Worm (Caenorhabditis elegans) whole organism, young adult: ENCODE measurements around the gene madd-2.

Experiments
- D2030.7 ChIP-seq: fragments of 200-800 bp; sonication (Bioruptor generic); IDR thresholded peaks from 2 replicates; pipeline ENCODE4 v1.3.6; 2022; ENCODE audit warnings: missing genetic modification reagents, missing genetic modification characterization, missing compliant biosample characterization
- F22D6.2 ChIP-seq: sonication (generic microtip); optimal IDR thresholded peaks from 2 replicates; lab custom pipeline; 2016; ENCODE audit warnings: mild to moderate bottlenecking, missing genetic modification characterization, missing compliant biosample characterization
- F23B12.7 ChIP-seq: sonication (generic microtip); optimal IDR thresholded peaks from 2 replicates; lab custom pipeline; 2017; ENCODE audit warnings: missing genetic modification characterization, mild to moderate bottlenecking, missing compliant biosample characterization, antibody characterized with exemption, moderate library complexity; ENCODE audit not compliant: insufficient read depth
- F57C9.4 ChIP-seq: sonication (generic microtip); optimal IDR thresholded peaks from 2 replicates; lab custom pipeline; 2017; ENCODE audit warnings: mild to moderate bottlenecking, missing genetic modification characterization, missing compliant biosample characterization
- K12H6.12 ChIP-seq: fragments of 200-800 bp; sonication (Bioruptor generic); optimal IDR thresholded peaks from 2 replicates; lab custom pipeline; 2018; ENCODE audit warnings: mild to moderate bottlenecking, missing genetic modification characterization, missing compliant biosample characterization
- Y56A3A.18 ChIP-seq: fragments of 200-800 bp; sonication (Bioruptor generic); IDR thresholded peaks from 2 replicates; pipeline ENCODE4 v1.3.6; 2022; ENCODE audit warnings: missing genetic modification reagents, missing genetic modification characterization, missing compliant biosample characterization
- Y67H2A.10 ChIP-seq: fragments of 200-800 bp; sonication (Bioruptor generic); conservative IDR thresholded peaks from 2 replicates; pipeline ENCODE4 v1.3.6; 2022; ENCODE audit warnings: missing genetic modification reagents, missing genetic modification characterization, missing compliant biosample characterization
- Y79H2A.3 ChIP-seq: fragments of 200-800 bp; sonication (Bioruptor generic); conservative IDR thresholded peaks from 2 replicates; pipeline ENCODE4 v1.3.6; 2022; ENCODE audit warnings: missing genetic modification reagents, missing genetic modification characterization, missing compliant biosample characterization
- akir-1 ChIP-seq: fragments of 200-800 bp; sonication (Bioruptor generic); optimal IDR thresholded peaks from 2 replicates; lab custom pipeline; 2018; ENCODE audit warnings: mild to moderate bottlenecking, missing genetic modification characterization, moderate library complexity, missing compliant biosample characterization
- ama-1 ChIP-seq, 3 experiments: fragments of 150-350 bp in 1 of 3; sonication (generic microtip) in 2 of 3; optimal IDR thresholded peaks; 2 replicates each; lab custom pipeline; 2014 to 2018; ENCODE audit warnings: missing biosample characterization in 2 of 3, missing genetic modification characterization in 2 of 3, missing genetic modification reagents in 2 of 3
- aptf-3 ChIP-seq: fragments of 200-800 bp; sonication (Bioruptor generic); IDR thresholded peaks from 2 replicates; pipeline ENCODE4 v1.3.6; 2022; ENCODE audit warnings: missing genetic modification characterization, missing compliant biosample characterization
- cebp-1 ChIP-seq, 2 experiments: fragments of 200-800 bp in 1 of 2; sonication (Bioruptor generic) in 1 of 2; sonication (generic microtip) in 1 of 2; IDR thresholded peaks in 1 of 2; optimal IDR thresholded peaks in 1 of 2; 2 replicates each; pipeline versions ENCODE4 v1.3.6 to Lab custom; 2017 to 2022; ENCODE audit warnings: missing compliant biosample characterization in 2 of 2, missing genetic modification characterization in 2 of 2, mild to moderate bottlenecking in 1 of 2, missing genetic modification reagents in 1 of 2, moderate library complexity in 1 of 2
- ceh-91 ChIP-seq: fragments of 200-800 bp; sonication (Bioruptor generic); IDR thresholded peaks from 2 replicates; pipeline ENCODE4 v1.3.6; 2022; ENCODE audit warnings: missing genetic modification reagents, missing genetic modification characterization, missing compliant biosample characterization
- die-1 ChIP-seq: sonication (generic microtip); optimal IDR thresholded peaks from 2 replicates; lab custom pipeline; 2016; ENCODE audit warnings: missing genotype, mild to moderate bottlenecking, missing genetic modification characterization, missing compliant biosample characterization
- dox-1 ChIP-seq: fragments of 200-800 bp; sonication (Bioruptor generic); IDR thresholded peaks from 2 replicates; pipeline ENCODE4 v1.3.6; 2022; ENCODE audit warnings: missing genetic modification reagents, missing genetic modification characterization, missing compliant biosample characterization
- dpl-1 ChIP-seq: fragments of 150-350 bp; optimal IDR thresholded peaks from 2 replicates; lab custom pipeline; 2014; ENCODE audit warnings: missing biosample characterization, missing genetic modification reagents, missing genetic modification characterization
- hlh-26 ChIP-seq: fragments of 200-800 bp; sonication (Bioruptor generic); conservative IDR thresholded peaks from 2 replicates; pipeline ENCODE4 v1.3.6; 2022; ENCODE audit warnings: missing genetic modification reagents, missing genetic modification characterization, missing compliant biosample characterization
- hmg-1.2 ChIP-seq: fragments of 200-800 bp; sonication (Bioruptor generic); IDR thresholded peaks from 2 replicates; pipeline ENCODE4 v1.3.6; 2022; ENCODE audit warnings: missing genetic modification reagents, missing genetic modification characterization, missing compliant biosample characterization
- hrde-1 ChIP-seq: sonication (generic microtip); optimal IDR thresholded peaks from 2 replicates; lab custom pipeline; 2016; ENCODE audit warnings: missing genetic modification characterization, mild to moderate bottlenecking, missing compliant biosample characterization, moderate library complexity, missing genotype, missing genetic modification reagents, borderline replicate concordance
- let-607 ChIP-seq, 2 experiments: fragments of 200-800 bp in 1 of 2; sonication (Bioruptor generic) in 1 of 2; sonication (generic microtip) in 1 of 2; optimal IDR thresholded peaks; 2 replicates each; lab custom pipeline; 2016 to 2018; ENCODE audit warnings: mild to moderate bottlenecking in 2 of 2, missing compliant biosample characterization in 2 of 2, missing genetic modification characterization in 2 of 2, moderate library complexity in 2 of 2, missing genotype in 1 of 2
- lin-26 ChIP-seq: fragments of 200-800 bp; sonication (Bioruptor generic); IDR thresholded peaks from 2 replicates; pipeline ENCODE4 v1.3.6; 2022; ENCODE audit warnings: missing genetic modification reagents, missing genetic modification characterization, missing compliant biosample characterization
- lin-35 ChIP-seq, 3 experiments: fragments of 150-350 bp in 2 of 3; sonication (generic microtip) in 1 of 3; optimal IDR thresholded peaks; 2 replicates each; lab custom pipeline; 2014 to 2018; ENCODE audit warnings: missing biosample characterization in 3 of 3, missing genetic modification characterization in 3 of 3, missing genetic modification reagents in 3 of 3
- lsl-1 ChIP-seq: fragments of 200-800 bp; sonication (Bioruptor generic); optimal IDR thresholded peaks from 2 replicates; lab custom pipeline; 2018; ENCODE audit warnings: mild to moderate bottlenecking, missing genetic modification characterization, moderate library complexity, missing compliant biosample characterization
- madf-10 ChIP-seq: sonication (generic microtip); optimal IDR thresholded peaks from 2 replicates; lab custom pipeline; 2016; ENCODE audit warnings: mild to moderate bottlenecking, missing genetic modification characterization, missing compliant biosample characterization
- madf-3 ChIP-seq: fragments of 200-800 bp; sonication (Bioruptor generic); IDR thresholded peaks from 2 replicates; pipeline ENCODE4 v1.3.6; 2022; ENCODE audit warnings: missing genetic modification reagents, missing genetic modification characterization, missing compliant biosample characterization
- mcd-1 ChIP-seq: fragments of 200-800 bp; sonication (Bioruptor generic); IDR thresholded peaks from 2 replicates; pipeline ENCODE4 v1.3.6; 2022; ENCODE audit warnings: missing genetic modification reagents, missing genetic modification characterization, missing compliant biosample characterization
- mel-28 ChIP-seq: sonication (generic microtip); optimal IDR thresholded peaks from 2 replicates; lab custom pipeline; 2016; ENCODE audit warnings: borderline replicate concordance, mild to moderate bottlenecking, missing genetic modification characterization, missing compliant biosample characterization
- mes-4 ChIP-seq: sonication (generic microtip); optimal IDR thresholded peaks from 2 replicates; lab custom pipeline; 2016; ENCODE audit warnings: missing genotype, missing genetic modification characterization, missing compliant biosample characterization
- nhr-80 ChIP-seq: sonication (generic microtip); optimal IDR thresholded peaks from 2 replicates; lab custom pipeline; 2016; ENCODE audit warnings: missing genetic modification characterization, missing compliant biosample characterization
- pbrm-1 ChIP-seq: fragments of 200-800 bp; sonication (Bioruptor generic); IDR thresholded peaks from 2 replicates; pipeline ENCODE4 v1.3.6; 2022; ENCODE audit warnings: missing genetic modification reagents, missing genetic modification characterization, missing compliant biosample characterization
- pha-4 ChIP-seq: fragments of 150-350 bp; sonication (generic microtip); optimal IDR thresholded peaks from 2 replicates; lab custom pipeline; 2014; ENCODE audit warnings: missing biosample characterization, missing genetic modification reagents, missing genetic modification characterization
- rec-8 ChIP-seq, 2 experiments: sonication (generic microtip); optimal IDR thresholded peaks; 2 replicates each; lab custom pipeline; 2016; ENCODE audit warnings: mild to moderate bottlenecking in 2 of 2, missing genetic modification characterization in 2 of 2, missing genetic modification reagents in 2 of 2, missing genotype in 2 of 2, missing biosample characterization in 1 of 2, missing compliant biosample characterization in 1 of 2, moderate library complexity in 1 of 2
- rpc-1 ChIP-seq, 2 experiments: fragments of 150-350 bp in 1 of 2; sonication (generic microtip) in 1 of 2; optimal IDR thresholded peaks; 2 replicates each; lab custom pipeline; 2014 to 2018; ENCODE audit warnings: missing biosample characterization in 1 of 2, missing genetic modification characterization in 1 of 2, missing genetic modification reagents in 1 of 2, missing genotype in 1 of 2
- snpc-1.3 ChIP-seq: sonication (generic microtip); optimal IDR thresholded peaks from 2 replicates; lab custom pipeline; 2017; ENCODE audit warnings: missing genetic modification characterization, mild to moderate bottlenecking, missing compliant biosample characterization, antibody characterized with exemption, moderate library complexity, missing genotype, missing genetic modification reagents; ENCODE audit not compliant: insufficient read depth
- tbp1 ChIP-seq: fragments of 200-800 bp; sonication (Bioruptor generic); optimal IDR thresholded peaks from 2 replicates; lab custom pipeline; 2018; ENCODE audit warnings: mild to moderate bottlenecking, missing genetic modification characterization, missing compliant biosample characterization
- tlf-1 ChIP-seq: fragments of 200-800 bp; sonication (Bioruptor generic); optimal IDR thresholded peaks from 2 replicates; lab custom pipeline; 2018; ENCODE audit warnings: mild to moderate bottlenecking, missing genetic modification characterization, missing compliant biosample characterization
- unc-62 ChIP-seq: fragments of 150-350 bp; optimal IDR thresholded peaks from 2 replicates; lab custom pipeline; 2014; ENCODE audit warnings: missing biosample characterization, missing genetic modification reagents, missing genetic modification characterization
- zfh-2 ChIP-seq: fragments of 200-800 bp; sonication (Bioruptor generic); conservative IDR thresholded peaks from 2 replicates; pipeline ENCODE4 v1.3.6; 2022; ENCODE audit warnings: missing genetic modification reagents, missing genetic modification characterization, missing compliant biosample characterization
- ztf-18 ChIP-seq: sonication (generic microtip); optimal IDR thresholded peaks from 2 replicates; lab custom pipeline; 2016; ENCODE audit warnings: missing genotype, mild to moderate bottlenecking, missing genetic modification characterization, missing compliant biosample characterization
- ztf-26 ChIP-seq: sonication (generic microtip); optimal IDR thresholded peaks from 2 replicates; lab custom pipeline; 2017; ENCODE audit warnings: missing genetic modification characterization, missing compliant biosample characterization
- ztf-3 ChIP-seq: fragments of 200-800 bp; sonication (Bioruptor generic); optimal IDR thresholded peaks from 2 replicates; lab custom pipeline; 2018; ENCODE audit warnings: mild to moderate bottlenecking, missing genetic modification characterization, missing compliant biosample characterization

madd-2 gene

DNA sequence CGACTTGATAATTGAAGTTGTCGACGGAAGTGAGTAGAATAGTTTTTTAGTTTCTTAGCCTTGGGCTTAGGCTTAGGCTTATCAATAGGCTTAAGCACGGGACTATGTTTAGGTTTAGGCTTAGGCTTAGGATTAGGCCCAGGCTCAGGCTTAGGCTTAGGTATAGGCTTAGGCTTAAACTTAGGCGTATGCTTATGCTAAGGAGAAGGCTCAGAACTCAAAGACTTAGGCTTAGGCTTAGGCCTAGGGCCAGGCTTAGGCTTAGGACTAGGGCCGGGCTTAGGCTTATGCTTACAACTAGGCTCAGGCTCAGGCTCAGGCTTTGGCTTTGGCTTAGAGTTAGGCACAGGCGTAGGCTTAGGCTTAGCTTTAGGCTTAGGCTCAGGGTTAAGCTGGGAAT is 31.3 kb upstream of the madd-2 start:
- TF ChIP-seq Y56A3A.18 (GFP tag; lab: Robert Waterston, UW) (no peak), rec-8 (tag; optimal IDR thresholded peaks at IDR 0.05; lab: Kevin White, UChicago) (no peak), K12H6.12 (tag; lab: Kevin White, UChicago) (no peak), snpc-1.3 (tag; lab: Kevin White, UChicago) (no peak), lin-26 (GFP tag; lab: Robert Waterston, UW) (no peak), pha-4 (tag; lab: Kevin White, UChicago) (no peak), F22D6.2 (tag; lab: Kevin White, UChicago) (no peak), mel-28 (tag; lab: Kevin White, UChicago) (no peak), lsl-1 (GFP tag; lab: Kevin White, UChicago) (no peak), aptf-3 (GFP tag; lab: Robert Waterston, UW) (no peak), F57C9.4 (tag; lab: Kevin White, UChicago) (no peak), ztf-3 (no peak), D2030.7 (GFP tag; lab: Robert Waterston, UW) (no peak)

DNA sequence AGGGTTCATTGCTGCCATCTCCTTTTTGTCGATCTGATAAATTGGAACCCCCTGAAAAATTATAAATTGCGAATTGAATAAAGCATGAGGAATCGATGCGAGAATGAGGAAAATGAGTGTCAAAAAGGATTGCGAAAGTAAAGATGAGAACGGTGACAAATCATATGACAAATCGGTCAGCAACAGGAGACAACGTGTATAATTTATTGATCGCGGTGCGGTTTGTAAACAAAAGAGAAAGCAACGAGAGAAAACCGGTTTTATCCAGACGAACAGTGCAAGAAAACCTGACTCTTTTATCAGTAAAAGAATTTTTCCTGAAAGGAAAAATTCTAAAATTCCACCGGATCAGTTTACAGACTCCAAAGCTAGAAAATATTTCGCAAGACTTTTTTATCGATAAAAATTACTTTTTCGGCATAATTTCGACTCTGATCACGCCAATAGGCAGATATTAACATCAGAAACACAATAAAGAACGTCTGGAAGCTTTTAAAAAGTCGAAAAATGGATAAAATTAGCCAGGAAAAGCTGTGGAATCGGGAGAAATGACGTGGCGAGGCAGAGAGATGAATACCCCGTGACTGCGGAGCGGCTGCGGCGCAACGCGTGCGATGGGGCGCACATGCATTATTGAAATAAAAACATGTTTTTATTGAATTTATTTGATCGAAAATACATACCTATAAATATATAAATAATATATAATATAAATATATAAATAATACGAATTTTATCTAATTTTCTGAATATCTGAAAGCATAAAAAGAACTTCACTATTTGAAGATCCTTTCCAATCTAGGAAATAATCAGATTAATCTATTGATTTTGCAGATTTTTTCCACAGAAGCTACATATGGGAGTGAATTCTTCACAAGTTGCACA is 28.9 kb upstream of the madd-2 start, which contains the start of the genes rab-1 and C39F7.5:
rab-1 (minus strand) TSS at position 51 of the 885 bp plus-strand sequence.
C39F7.5 (plus strand) TSS at position 835 of the 885 bp plus-strand sequence.
- TF ChIP-seq hrde-1 (tag; lab: Kevin White, UChicago) (no peak), madf-3 (GFP tag; lab: Robert Waterston, UW) (peak; percentile 83), ceh-91 (GFP tag; lab: Robert Waterston, UW) (0 out of 2 replicates have a peak, but pooled peaks have one; percentile 15), F23B12.7 (tag; lab: Kevin White, UChicago) (peak; percentile 65), akir-1 (GFP tag; lab: Kevin White, UChicago) (no peak), unc-62 (GFP tag; lab: Kevin White, UChicago) (no peak), madf-10 (tag; lab: Kevin White, UChicago) (peak; percentile 53), lsl-1 (GFP tag; lab: Kevin White, UChicago) (peak; percentile 25), ama-1 (optimal IDR thresholded peaks at IDR 0.05; lab: Kevin White, UChicago) (peak; percentile 65), ama-1 (GFP tag; optimal IDR thresholded peaks at IDR 0.05; lab: Kevin White, UChicago) (no peak), tbp1 (GFP tag; lab: Kevin White, UChicago) (peak; percentile 23), nhr-80 (tag; lab: Kevin White, UChicago) (peak; percentile 43), dpl-1 (GFP tag; lab: Kevin White, UChicago) (peak; percentile 3), zfh-2 (GFP tag; lab: Robert Waterston, UW) (peak; percentile 78), Y67H2A.10 (GFP tag; lab: Robert Waterston, UW) (peak; percentile 65; the same call in 1 of the 2 replicates), mcd-1 (GFP tag; lab: Robert Waterston, UW) (peak; percentile 92), ztf-26 (tag; lab: Kevin White, UChicago) (no peak), K12H6.12 (tag; lab: Kevin White, UChicago) (peak; percentile 43), hlh-26 (GFP tag; lab: Robert Waterston, UW) (no peak), let-607 (tag; optimal IDR thresholded peaks at IDR 0.05; lab: Kevin White, UChicago) (peak; percentile 82 to 90), lin-35 (GFP tag; optimal IDR thresholded peaks at IDR 0.05; lab: Kevin White, UChicago) (peak in 1 of 3 experiments; percentile 32), die-1 (tag; lab: Kevin White, UChicago) (no peak), Y79H2A.3 (GFP tag; lab: Robert Waterston, UW) (no peak), rpc-1 (optimal IDR thresholded peaks at IDR 0.05; lab: Kevin White, UChicago) (no peak), rpc-1 (tag; optimal IDR thresholded peaks at IDR 0.05; lab: Kevin White, UChicago) (no peak), hmg-1.2 (GFP tag; lab: Robert Waterston, UW) (peak; percentile 49; the same call in 1 of the 2 replicates), ztf-18 (peak; percentile 2), mes-4 (tag; lab: Kevin White, UChicago) (no peak), cebp-1 (GFP tag; IDR thresholded peaks at IDR 0.05; lab: Robert Waterston, UW) (no peak), cebp-1 (tag; optimal IDR thresholded peaks at IDR 0.05; lab: Kevin White, UChicago) (peak; percentile 81), tlf-1 (GFP tag; lab: Kevin White, UChicago) (no peak), dox-1 (peak; percentile 73), pbrm-1 (GFP tag; lab: Robert Waterston, UW) (peak; percentile 51; the same call in 1 of the 2 replicates)
